In the genomic region with DNA sequence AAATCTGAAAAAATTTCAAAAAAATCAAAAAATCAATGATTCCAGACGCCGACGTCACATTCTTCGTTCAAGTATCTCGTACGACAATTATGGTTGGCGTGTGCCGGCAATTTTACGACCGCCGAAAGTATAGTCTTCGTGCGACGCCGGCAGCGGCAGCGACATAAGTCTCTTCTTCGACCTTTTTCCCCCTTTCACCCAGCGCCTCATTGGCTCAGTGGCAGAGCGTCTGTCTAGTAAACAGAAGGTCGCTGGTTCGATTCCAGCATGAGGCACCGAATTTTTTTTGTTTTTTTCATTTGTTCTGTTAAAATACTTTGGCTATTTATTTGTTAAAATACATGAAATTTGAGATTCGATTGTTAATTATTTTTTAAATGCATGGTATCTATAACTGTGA, we compare ENCODE assay signal across 3 worm cellular contexts.
A peak's percentile ranks its signal among the peaks of the same experiment; 100 is the strongest.
TF ChIP-seq lines count a peak whose summit lies in the region.

No protein-coding gene starts in this region.

TF ChIP-seq in whole organism, L1 larva, 84 proteins besides CTCF, POLR2A, EP300 and RAD21 (continued from another document):
- TF ChIP-seq irx-1 (tag; optimal IDR thresholded peaks at IDR 0.05; lab: Kevin White, UChicago) (peak; percentile 2), F16B12.6 (tag; optimal IDR thresholded peaks at IDR 0.05; lab: Kevin White, UChicago) (no peak), egl-13 (tag; optimal IDR thresholded peaks at IDR 0.05; lab: Kevin White, UChicago) (no peak), nhr-90 (tag; optimal IDR thresholded peaks at IDR 0.05; lab: Kevin White, UChicago; ENCODE audit: poor library complexity) (peak; percentile 53), nhr-47 (tag; optimal IDR thresholded peaks at IDR 0.05; lab: Kevin White, UChicago) (peak; percentile 59), mdl-1 (tag; optimal IDR thresholded peaks at IDR 0.05; lab: Kevin White, UChicago) (peak in 1 of 2 experiments; percentile 12), ceh-82 (tag; optimal IDR thresholded peaks at IDR 0.05; lab: Kevin White, UChicago) (peak in 2 of 3 experiments; percentile 31 to 37), mab-9 (GFP tag; IDR thresholded peaks at IDR 0.05; lab: Robert Waterston, UW) (no peak), nhr-237 (tag; optimal IDR thresholded peaks at IDR 0.05; lab: Kevin White, UChicago) (no peak), aly-2 (tag; optimal IDR thresholded peaks at IDR 0.05; lab: Kevin White, UChicago) (no peak), C16A3.4 (tag; optimal IDR thresholded peaks at IDR 0.05; lab: Kevin White, UChicago) (peak; percentile 31), Y116A8C.19 (tag; optimal IDR thresholded peaks at IDR 0.05; lab: Kevin White, UChicago; ENCODE audit: borderline replicate concordance) (no peak), lsy-2 (tag; optimal IDR thresholded peaks at IDR 0.05; lab: Kevin White, UChicago) (peak; percentile 30 to 59), nhr-11 (tag; optimal IDR thresholded peaks at IDR 0.05; lab: Kevin White, UChicago) (no peak), jun-1 (tag; optimal IDR thresholded peaks at IDR 0.05; lab: Kevin White, UChicago) (peak; percentile 29), snpc-4 (tag; optimal IDR thresholded peaks at IDR 0.05; lab: Kevin White, UChicago) (no peak), lir-3 (tag; optimal IDR thresholded peaks at IDR 0.05; lab: Kevin White, UChicago; ENCODE audit: poor library complexity) (no peak), snu-23 (GFP tag; optimal IDR thresholded peaks at IDR 0.05; lab: Kevin White, UChicago) (peak; percentile 53), swsn-7 (tag; optimal IDR thresholded peaks at IDR 0.05; lab: Kevin White, UChicago) (peak; percentile 33), tlp-1 (tag; optimal IDR thresholded peaks at IDR 0.05; lab: Kevin White, UChicago) (no peak), blmp-1 (tag; optimal IDR thresholded peaks at IDR 0.05; lab: Kevin White, UChicago) (peak; percentile 27), dsc-1 (tag; optimal IDR thresholded peaks at IDR 0.05; lab: Kevin White, UChicago) (peak; percentile 25), unc-62 (GFP tag; optimal IDR thresholded peaks at IDR 0.05; lab: Kevin White, UChicago) (no peak), nhr-20 (tag; optimal IDR thresholded peaks at IDR 0.05; lab: Kevin White, UChicago) (peak; percentile 59), unc-130 (tag; optimal IDR thresholded peaks at IDR 0.05; lab: Kevin White, UChicago) (no peak), nhr-71 (tag; optimal IDR thresholded peaks at IDR 0.05; lab: Kevin White, UChicago) (peak; percentile 47), lin-13 (GFP tag; optimal IDR thresholded peaks at IDR 0.05; lab: Kevin White, UChicago) (no peak), lin-35 (GFP tag; optimal IDR thresholded peaks at IDR 0.05; lab: Kevin White, UChicago) (peak; percentile 32 to 61)
TF ChIP-seq in whole organism, L1 larva: peak in this region for 25.

TF ChIP-seq in whole organism, L3 larva, 47 proteins besides CTCF, POLR2A, EP300 and RAD21 (continued from another document):
- TF ChIP-seq ama-1 (optimal IDR thresholded peaks at IDR 0.05; lab: Kevin White, UChicago): peak; percentile 28
- peak; percentile 55 for TF ChIP-seq lin-39 (tag; optimal IDR thresholded peaks at IDR 0.05; lab: Kevin White, UChicago)
- TF ChIP-seq fos-1 (tag; optimal IDR thresholded peaks at IDR 0.05; lab: Kevin White, UChicago): no peak
- no peak for TF ChIP-seq nhr-43 (tag; optimal IDR thresholded peaks at IDR 0.05; lab: Kevin White, UChicago; ENCODE audit: poor library complexity, severe bottlenecking)
- TF ChIP-seq mdl-1 (tag; optimal IDR thresholded peaks at IDR 0.05; lab: Kevin White, UChicago): no peak
- no peak for TF ChIP-seq nhr-67 (tag; optimal IDR thresholded peaks at IDR 0.05; lab: Kevin White, UChicago)
- TF ChIP-seq eor-1 (tag; optimal IDR thresholded peaks at IDR 0.05; lab: Kevin White, UChicago): no peak
- TF ChIP-seq mml-1 (tag; optimal IDR thresholded peaks at IDR 0.05; lab: Kevin White, UChicago): no peak
- TF ChIP-seq lsy-12 (tag; optimal IDR thresholded peaks at IDR 0.05; lab: Kevin White, UChicago): peak; percentile 3
- TF ChIP-seq elt-3 (tag; optimal IDR thresholded peaks at IDR 0.05; lab: Kevin White, UChicago): no peak
- TF ChIP-seq daf-12 (tag; optimal IDR thresholded peaks at IDR 0.05; lab: Kevin White, UChicago): no peak

TF ChIP-seq in whole organism, young adult, 124 proteins besides CTCF, POLR2A, EP300 and RAD21 (continued from another document):
- TF ChIP-seq ceh-27 (GFP tag; optimal IDR thresholded peaks at IDR 0.05; lab: Kevin White, UChicago): peak; percentile 62
- peak; percentile 32 for TF ChIP-seq atf-7 (tag; optimal IDR thresholded peaks at IDR 0.05; lab: Kevin White, UChicago)
- TF ChIP-seq hmg-20 (GFP tag; IDR thresholded peaks at IDR 0.05; lab: Robert Waterston, UW): 0 out of 2 replicates have a peak, but pooled peaks have one; percentile 37
- peak; percentile 72 for TF ChIP-seq rpc-1 (optimal IDR thresholded peaks at IDR 0.05; lab: Kevin White, UChicago)
- peak; percentile 80 for TF ChIP-seq rpc-1 (tag; optimal IDR thresholded peaks at IDR 0.05; lab: Kevin White, UChicago)
- no peak for TF ChIP-seq bed-2 (GFP tag; IDR thresholded peaks at IDR 0.05; lab: Robert Waterston, UW)
- peak; percentile 47 for TF ChIP-seq lsl-1 (GFP tag; optimal IDR thresholded peaks at IDR 0.05; lab: Kevin White, UChicago)
- TF ChIP-seq D2030.7 (GFP tag; IDR thresholded peaks at IDR 0.05; lab: Robert Waterston, UW): peak; percentile 81
- TF ChIP-seq Y67H2A.10 (GFP tag; conservative IDR thresholded peaks at IDR 0.05; lab: Robert Waterston, UW): no peak
- peak; percentile 34 for TF ChIP-seq athp-1 (tag; optimal IDR thresholded peaks at IDR 0.05; lab: Kevin White, UChicago)
- peak; percentile 70; the same call in 1 of the 2 replicates for TF ChIP-seq ekl-4 (GFP tag; IDR thresholded peaks at IDR 0.05; lab: Robert Waterston, UW)
- peak; percentile 76 for TF ChIP-seq rcor-1 (GFP tag; IDR thresholded peaks at IDR 0.05; lab: Robert Waterston, UW)
- no peak for TF ChIP-seq fkh-3 (tag; optimal IDR thresholded peaks at IDR 0.05; lab: Kevin White, UChicago)
- TF ChIP-seq lin-54 (GFP tag; optimal IDR thresholded peaks at IDR 0.05; lab: Kevin White, UChicago): peak; percentile 54
- TF ChIP-seq sdz-38 (tag; optimal IDR thresholded peaks at IDR 0.05; lab: Kevin White, UChicago): no peak
- TF ChIP-seq pbrm-1 (GFP tag; IDR thresholded peaks at IDR 0.05; lab: Robert Waterston, UW): peak; percentile 71; the same call in 1 of the 2 replicates
- TF ChIP-seq snpc-1.1 (tag; optimal IDR thresholded peaks at IDR 0.05; lab: Kevin White, UChicago; ENCODE audit: insufficient read depth): peak; percentile 53
- peak; percentile 60 for TF ChIP-seq dox-1 (GFP tag; IDR thresholded peaks at IDR 0.05; lab: Robert Waterston, UW)
- 0 out of 2 replicates have a peak, but pooled peaks have one; percentile 50 for TF ChIP-seq Y56A3A.18 (GFP tag; IDR thresholded peaks at IDR 0.05; lab: Robert Waterston, UW)
- 0 out of 2 replicates have a peak, but pooled peaks have one; percentile 13 for TF ChIP-seq cebp-1 (GFP tag; IDR thresholded peaks at IDR 0.05; lab: Robert Waterston, UW)
- TF ChIP-seq cebp-1 (tag; optimal IDR thresholded peaks at IDR 0.05; lab: Kevin White, UChicago): peak; percentile 66
- TF ChIP-seq ZK185.1 (tag; optimal IDR thresholded peaks at IDR 0.05; lab: Kevin White, UChicago; ENCODE audit: poor library complexity, severe bottlenecking): no peak
- TF ChIP-seq nhr-80 (tag; optimal IDR thresholded peaks at IDR 0.05; lab: Kevin White, UChicago): peak; percentile 14
- no peak for TF ChIP-seq cebp-2 (GFP tag; IDR thresholded peaks at IDR 0.05; lab: Robert Waterston, UW)
- peak; percentile 77 for TF ChIP-seq B0261.1 (tag; optimal IDR thresholded peaks at IDR 0.05; lab: Kevin White, UChicago)
- peak; percentile 71 for TF ChIP-seq nfyb-1 (GFP tag; IDR thresholded peaks at IDR 0.05; lab: Robert Waterston, UW)
- TF ChIP-seq C17E4.6 (GFP tag; IDR thresholded peaks at IDR 0.05; lab: Robert Waterston, UW): no peak
- peak; percentile 84 for TF ChIP-seq lin-26 (GFP tag; IDR thresholded peaks at IDR 0.05; lab: Robert Waterston, UW)
- no peak for TF ChIP-seq let-607 (tag; optimal IDR thresholded peaks at IDR 0.05; lab: Kevin White, UChicago)
- no peak for TF ChIP-seq ceh-91 (GFP tag; IDR thresholded peaks at IDR 0.05; lab: Robert Waterston, UW)
- peak; percentile 61; the same call in 1 of the 2 replicates for TF ChIP-seq attf-6 (GFP tag; IDR thresholded peaks at IDR 0.05; lab: Robert Waterston, UW)
- TF ChIP-seq Y95B8A.8 (GFP tag; IDR thresholded peaks at IDR 0.05; lab: Robert Waterston, UW): peak; percentile 72; the same call in 1 of the 2 replicates
- peak; percentile 52; the same call in 1 of the 2 replicates for TF ChIP-seq B0336.3 (GFP tag; IDR thresholded peaks at IDR 0.05; lab: Robert Waterston, UW)
- TF ChIP-seq tlf-1 (GFP tag; optimal IDR thresholded peaks at IDR 0.05; lab: Kevin White, UChicago): peak; percentile 23
- TF ChIP-seq lin-35 (GFP tag; optimal IDR thresholded peaks at IDR 0.05; lab: Kevin White, UChicago): peak in 1 of 3 experiments; percentile 4
- TF ChIP-seq nhr-90 (tag; optimal IDR thresholded peaks at IDR 0.05; lab: Kevin White, UChicago): peak; percentile 55
- no peak for TF ChIP-seq Y53G8AR.9 (GFP tag; conservative IDR thresholded peaks at IDR 0.05; lab: Robert Waterston, UW)
- no peak for TF ChIP-seq ztf-22 (GFP tag; optimal IDR thresholded peaks at IDR 0.05; lab: Kevin White, UChicago)
- TF ChIP-seq lsy-27 (tag; optimal IDR thresholded peaks at IDR 0.05; lab: Kevin White, UChicago; ENCODE audit: borderline replicate concordance, insufficient read depth): peak; percentile 15
- peak; percentile 20; the same call in 1 of the 2 replicates for TF ChIP-seq ztf-25 (GFP tag; IDR thresholded peaks at IDR 0.05; lab: Robert Waterston, UW)
- TF ChIP-seq F49E8.2 (tag; optimal IDR thresholded peaks at IDR 0.05; lab: Kevin White, UChicago; ENCODE audit: insufficient read depth): peak; percentile 65
- peak; percentile 74 for TF ChIP-seq ceh-100 (GFP tag; IDR thresholded peaks at IDR 0.05; lab: Robert Waterston, UW)
- peak; percentile 8 for TF ChIP-seq chd-7 (tag; optimal IDR thresholded peaks at IDR 0.05; lab: Kevin White, UChicago)
- TF ChIP-seq him-1 (tag; optimal IDR thresholded peaks at IDR 0.05; lab: Kevin White, UChicago): peak; percentile 5
